Worm (Caenorhabditis elegans) whole organism, L4/young adult: ENCODE measurements around the gene C08B6.5.

Experiments used
- W03F9.2 ChIP-seq: fragments of 150-350 bp; optimal IDR thresholded peaks from 2 replicates; lab custom pipeline; 2014; ENCODE audit warnings: missing biosample characterization, missing genetic modification characterization
- dao-5 ChIP-seq: sonication (generic microtip); optimal IDR thresholded peaks from 2 replicates; lab custom pipeline; 2016; ENCODE audit warnings: missing genotype, missing genetic modification characterization, moderate library complexity, missing compliant biosample characterization
- him-1 ChIP-seq: sonication (generic microtip); optimal IDR thresholded peaks from 2 replicates; lab custom pipeline; 2016; ENCODE audit warnings: missing genotype, missing genetic modification reagents, missing genetic modification characterization, missing compliant biosample characterization

DNA sequence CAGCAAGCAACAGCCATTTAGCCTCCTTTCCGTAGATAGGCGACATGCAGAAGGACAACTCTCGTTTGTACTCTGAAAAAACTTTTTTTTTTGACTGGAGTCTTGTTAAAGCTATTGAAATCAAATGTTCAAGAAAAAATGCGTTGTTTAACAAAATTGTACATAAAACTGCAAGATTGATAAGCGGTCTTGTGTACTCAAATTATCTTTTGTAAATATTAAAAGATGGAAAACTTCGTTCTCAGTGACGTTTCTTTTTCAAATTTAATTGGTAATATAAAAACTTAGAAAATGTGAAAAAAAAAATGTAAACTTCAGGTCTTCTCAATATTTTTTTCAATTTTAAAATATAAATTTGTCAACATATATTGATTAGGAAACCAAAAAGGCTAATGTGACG is 6.4 kb upstream of the C08B6.5 start:
- TF ChIP-seq W03F9.2 (tag; lab: Kevin White, UChicago) (no peak), dao-5 (tag; lab: Kevin White, UChicago) (no peak), him-1 (tag; lab: Kevin White, UChicago) (no peak)
